Fruit fly (Drosophila melanogaster) whole organism, embryonic: ENCODE data around the gene DopEcR.

Source experiments
- Aef1 ChIP-seq: fragments of 200-800 bp; sonication (Bioruptor generic); IDR thresholded peaks from 3 replicates; pipeline ENCODE4 v1.3.6; 2022; ENCODE audit warnings: missing biosample characterization, missing genetic modification characterization
- Awh ChIP-seq: fragments of 200-800 bp; sonication (Bioruptor generic); IDR thresholded peaks from 2 replicates; pipeline ENCODE4, ENCODE4 v1.3.6; 2022; ENCODE audit warnings: missing biosample characterization, missing genetic modification characterization
- CG10274 ChIP-seq: fragments of 200-800 bp; sonication (Bioruptor generic); optimal IDR thresholded peaks from 3 replicates; lab custom pipeline; 2017; ENCODE audit warnings: missing biosample characterization, mild to moderate bottlenecking, missing genetic modification characterization
- CG11560 ChIP-seq: fragments of 200-800 bp; sonication (Bioruptor generic); IDR thresholded peaks from 3 replicates; pipeline ENCODE4 v1.3.6; 2022; ENCODE audit warnings: missing biosample characterization, missing genetic modification characterization
- CG11695 ChIP-seq: fragments of 200-800 bp; sonication (Bioruptor generic); IDR thresholded peaks from 3 replicates; pipeline ENCODE4 v1.3.6; 2022; ENCODE audit warnings: missing biosample characterization, missing genetic modification characterization
- CG11696 ChIP-seq: fragments of 200-800 bp; sonication (Bioruptor generic); IDR thresholded peaks from 2 replicates; pipeline ENCODE4 v1.3.6; 2022; ENCODE audit warnings: missing biosample characterization, missing genetic modification characterization
- CG12769 ChIP-seq: fragments of 200-800 bp; sonication (Bioruptor generic); optimal IDR thresholded peaks from 2 replicates; lab custom pipeline; 2019; ENCODE audit warnings: missing biosample characterization, mild to moderate bottlenecking, missing genetic modification characterization, moderate library complexity
- CG12942 ChIP-seq: fragments of 200-800 bp; sonication (Bioruptor generic); optimal IDR thresholded peaks from 3 replicates; lab custom pipeline; 2016; ENCODE audit warnings: missing biosample characterization, missing genetic modification characterization
- CG13296 ChIP-seq: fragments of 200-800 bp; sonication (Bioruptor generic); optimal IDR thresholded peaks from 3 replicates; lab custom pipeline; 2018; ENCODE audit warnings: missing biosample characterization, mild to moderate bottlenecking, missing genetic modification characterization
- CG15011 ChIP-seq: fragments of 200-800 bp; sonication (Bioruptor generic); optimal IDR thresholded peaks from 3 replicates; lab custom pipeline; 2018; ENCODE audit warnings: missing biosample characterization, mild to moderate bottlenecking, missing genetic modification characterization
- CG1602 ChIP-seq: fragments of 200-800 bp; sonication (Bioruptor generic); optimal IDR thresholded peaks from 3 replicates; lab custom pipeline; 2016; ENCODE audit warnings: missing biosample characterization, missing genetic modification characterization
- CG17186 ChIP-seq: fragments of 200-800 bp; sonication (Bioruptor generic); optimal IDR thresholded peaks from 3 replicates; lab custom pipeline; 2017; ENCODE audit warnings: missing biosample characterization, missing genetic modification reagents, missing genetic modification characterization
- CG17361 ChIP-seq: fragments of 200-800 bp; sonication (Bioruptor generic); IDR thresholded peaks from 3 replicates; pipeline ENCODE4 v1.3.6; 2022; ENCODE audit warnings: missing biosample characterization, missing genetic modification characterization
- CG17612 ChIP-seq: fragments of 200-800 bp; sonication (Bioruptor generic); IDR thresholded peaks from 2 replicates; pipeline ENCODE4 v1.3.6; 2022; ENCODE audit warnings: missing biosample characterization, missing genetic modification characterization
- CG18262 ChIP-seq: fragments of 200-800 bp; optimal IDR thresholded peaks from 3 replicates; lab custom pipeline; 2019; ENCODE audit warnings: missing biosample characterization, mild to moderate bottlenecking, missing genetic modification characterization, moderate library complexity
- CG3065 ChIP-seq: fragments of 200-800 bp; sonication (Bioruptor generic); optimal IDR thresholded peaks from 2 replicates; lab custom pipeline; 2016; ENCODE audit warnings: missing biosample characterization, missing genetic modification characterization
- CG4328 ChIP-seq: fragments of 200-800 bp; sonication (Bioruptor generic); optimal IDR thresholded peaks from 3 replicates; lab custom pipeline; 2017; ENCODE audit warnings: missing biosample characterization, missing genetic modification reagents, missing genetic modification characterization
- CG4360 ChIP-seq: fragments of 200-800 bp; sonication (Bioruptor generic); IDR thresholded peaks from 2 replicates; pipeline ENCODE4 v1.3.6; 2022; ENCODE audit warnings: missing biosample characterization, missing genetic modification characterization
- CG4424 ChIP-seq: fragments of 200-800 bp; sonication (Bioruptor generic); optimal IDR thresholded peaks from 3 replicates; lab custom pipeline; 2016; ENCODE audit warnings: missing biosample characterization, missing genetic modification characterization
- CG6175 ChIP-seq: fragments of 200-800 bp; sonication (Bioruptor generic); IDR thresholded peaks from 3 replicates; pipeline ENCODE4 v1.3.6; 2022; ENCODE audit warnings: missing biosample characterization, missing genetic modification characterization
- CG7372 ChIP-seq: fragments of 200-800 bp; sonication (Bioruptor generic); IDR thresholded peaks from 2 replicates; pipeline ENCODE4 v1.3.6; 2022; ENCODE audit warnings: missing biosample characterization, missing genetic modification characterization
- CG7556 ChIP-seq: fragments of 200-800 bp; sonication (Bioruptor generic); optimal IDR thresholded peaks from 2 replicates; lab custom pipeline; 2017; ENCODE audit warnings: missing biosample characterization, mild to moderate bottlenecking, missing genetic modification characterization
- CG8089 ChIP-seq: fragments of 200-800 bp; sonication (Bioruptor generic); optimal IDR thresholded peaks from 3 replicates; lab custom pipeline; 2016; ENCODE audit warnings: missing biosample characterization, missing genetic modification characterization
- CG9437 ChIP-seq: fragments of 200-800 bp; sonication (Bioruptor generic); optimal IDR thresholded peaks from 2 replicates; lab custom pipeline; 2018; ENCODE audit warnings: missing biosample characterization, mild to moderate bottlenecking, missing genetic modification characterization
- CoRest ChIP-seq: fragments of 200-800 bp; sonication (Bioruptor generic); optimal IDR thresholded peaks from 3 replicates; lab custom pipeline; 2018; ENCODE audit warnings: missing biosample characterization, mild to moderate bottlenecking, missing genetic modification characterization, moderate library complexity
- D19A ChIP-seq: fragments of 200-800 bp; optimal IDR thresholded peaks from 3 replicates; lab custom pipeline; 2019; ENCODE audit warnings: missing biosample characterization, mild to moderate bottlenecking, missing genetic modification characterization, moderate library complexity
- Dbx ChIP-seq: fragments of 200-800 bp; sonication (Bioruptor generic); IDR thresholded peaks from 3 replicates; pipeline ENCODE4 v1.3.6; 2022; ENCODE audit warnings: missing biosample characterization, missing genetic modification characterization
- Drgx ChIP-seq: fragments of 200-800 bp; sonication (Bioruptor generic); IDR thresholded peaks from 2 replicates; pipeline ENCODE4 v1.3.6; 2022; ENCODE audit warnings: missing biosample characterization, missing genetic modification characterization
- Elba2 ChIP-seq: fragments of 200-800 bp; sonication (Bioruptor generic); optimal IDR thresholded peaks from 3 replicates; lab custom pipeline; 2016; ENCODE audit warnings: missing biosample characterization, missing genetic modification characterization
- Fer1 ChIP-seq: fragments of 200-800 bp; sonication (Bioruptor generic); optimal IDR thresholded peaks from 2 replicates; lab custom pipeline; 2017; ENCODE audit warnings: missing biosample characterization, mild to moderate bottlenecking, missing genetic modification characterization
- Hmr ChIP-seq: fragments of 200-800 bp; sonication (Bioruptor generic); optimal IDR thresholded peaks from 3 replicates; lab custom pipeline; 2017; ENCODE audit warnings: mild to moderate bottlenecking, missing biosample characterization, missing genetic modification reagents, missing genetic modification characterization
- PHDP ChIP-seq: fragments of 200-800 bp; sonication (Bioruptor generic); optimal IDR thresholded peaks from 3 replicates; lab custom pipeline; 2018; ENCODE audit warnings: missing biosample characterization, mild to moderate bottlenecking, missing genetic modification characterization, moderate library complexity
- Poxn ChIP-seq: fragments of 200-800 bp; sonication (Bioruptor generic); IDR thresholded peaks from 2 replicates; pipeline ENCODE4 v1.3.6; 2022; ENCODE audit warnings: missing biosample characterization, missing genetic modification characterization
- Sox102F ChIP-seq: fragments of 200-800 bp; sonication (Bioruptor generic); optimal IDR thresholded peaks from 2 replicates; lab custom pipeline; 2018; ENCODE audit warnings: missing biosample characterization, mild to moderate bottlenecking, missing genetic modification characterization, moderate library complexity
- Ssrp ChIP-seq: fragments of 200-800 bp; sonication (Bioruptor generic); optimal IDR thresholded peaks from 2 replicates; lab custom pipeline; 2018; ENCODE audit warnings: missing biosample characterization, mild to moderate bottlenecking, missing genetic modification characterization, moderate library complexity
- Usf ChIP-seq: fragments of 200-800 bp; sonication (Bioruptor generic); optimal IDR thresholded peaks from 2 replicates; lab custom pipeline; 2017; ENCODE audit warnings: missing genotype, missing biosample characterization, missing genetic modification characterization
- az2 ChIP-seq: fragments of 200-800 bp; sonication (Bioruptor generic); optimal IDR thresholded peaks from 3 replicates; lab custom pipeline; 2016; ENCODE audit warnings: missing biosample characterization, missing genetic modification characterization
- caup ChIP-seq: fragments of 200-800 bp; sonication (Bioruptor generic); optimal IDR thresholded peaks from 3 replicates; lab custom pipeline; 2017; ENCODE audit warnings: missing biosample characterization, mild to moderate bottlenecking, missing genetic modification characterization, moderate library complexity; ENCODE audit not compliant: severe bottlenecking
- crc ChIP-seq: fragments of 200-800 bp; sonication (Bioruptor generic); optimal IDR thresholded peaks from 2 replicates; lab custom pipeline; 2016; ENCODE audit warnings: missing biosample characterization, missing genetic modification characterization
- crol ChIP-seq: fragments of 200-800 bp; sonication (Bioruptor generic); IDR thresholded peaks from 2 replicates; pipeline ENCODE4 v1.3.6; 2022; ENCODE audit warnings: missing biosample characterization, missing genetic modification characterization
- grau ChIP-seq: fragments of 200-800 bp; optimal IDR thresholded peaks from 3 replicates; lab custom pipeline; 2019; ENCODE audit warnings: missing biosample characterization, mild to moderate bottlenecking, missing genetic modification characterization, moderate library complexity
- gt ChIP-seq: fragments of 200-800 bp; sonication (Bioruptor generic); IDR thresholded peaks from 2 replicates; pipeline ENCODE4 v1.3.6; 2022; ENCODE audit warnings: missing biosample characterization, missing genetic modification characterization
- lilli ChIP-seq: fragments of 200-800 bp; sonication (Bioruptor generic); optimal IDR thresholded peaks from 3 replicates; lab custom pipeline; 2016; ENCODE audit warnings: missing biosample characterization, missing genetic modification characterization
- nmo ChIP-seq: fragments of 200-800 bp; sonication (Bioruptor generic); optimal IDR thresholded peaks from 2 replicates; lab custom pipeline; 2018; ENCODE audit warnings: missing biosample characterization, mild to moderate bottlenecking, missing genetic modification characterization, moderate library complexity
- prd ChIP-seq, 3 experiments: fragments of >200 bp in 2 of 3; fragments of 200-800 bp in 1 of 3; sonication (Bioruptor generic) in 1 of 3; optimal IDR thresholded peaks in 2 of 3; IDR thresholded peaks in 1 of 3; 2 replicates in 2 of 3; 3 replicates in 1 of 3; pipeline versions ENCODE4 v1.3.6 to Lab custom; 2017 to 2022; ENCODE audit warnings: missing biosample characterization in 1 of 3, missing genetic modification characterization in 1 of 3
- row ChIP-seq: fragments of 200-800 bp; sonication (Bioruptor generic); IDR thresholded peaks from 3 replicates; pipeline ENCODE4 v1.3.6; 2022; ENCODE audit warnings: missing biosample characterization, missing genetic modification characterization
- slou ChIP-seq: fragments of 200-800 bp; sonication (Bioruptor generic); optimal IDR thresholded peaks from 3 replicates; lab custom pipeline; 2016; ENCODE audit warnings: missing biosample characterization, missing genetic modification characterization
- stc ChIP-seq: fragments of 200-800 bp; sonication (Bioruptor generic); IDR thresholded peaks from 2 replicates; pipeline ENCODE4 v1.3.6; 2022; ENCODE audit warnings: missing biosample characterization, missing genetic modification characterization
- tx ChIP-seq: fragments of 200-800 bp; sonication (Bioruptor generic); optimal IDR thresholded peaks from 2 replicates; lab custom pipeline; 2016; ENCODE audit warnings: missing biosample characterization, missing genetic modification characterization
- zen ChIP-seq: fragments of 200-800 bp; sonication (Bioruptor generic); optimal IDR thresholded peaks from 3 replicates; lab custom pipeline; 2018; ENCODE audit warnings: missing biosample characterization, mild to moderate bottlenecking, missing genetic modification characterization, moderate library complexity
- zf30C ChIP-seq: fragments of 200-800 bp; sonication (Bioruptor generic); optimal IDR thresholded peaks from 3 replicates; lab custom pipeline; 2018; ENCODE audit warnings: missing biosample characterization, mild to moderate bottlenecking, missing genetic modification characterization

DopEcR gene

dm6 chr3L:4378895-4379294 lies 1.3 kb downstream of the DopEcR start (continued):
- peak; percentile 47 for TF ChIP-seq Ssrp
- peak; percentile 53 for TF ChIP-seq CG7556 (GFP tag; lab: Kevin White, UChicago)
- TF ChIP-seq stc = peak; percentile 61
- TF ChIP-seq zf30C (GFP tag; lab: Kevin White, UChicago) = peak; percentile 66
- TF ChIP-seq Drgx (GFP tag; lab: Robert Waterston, UW) = no peak
- peak; percentile 69 for TF ChIP-seq caup (GFP tag; lab: Kevin White, UChicago)
- TF ChIP-seq crol (GFP tag; lab: Robert Waterston, UW) = no peak
- no peak for TF ChIP-seq Usf (GFP tag; lab: Kevin White, UChicago)
- TF ChIP-seq Elba2 (GFP tag; lab: Kevin White, UChicago) = no peak
- peak; percentile 16; the same call in 1 of the 2 replicates for TF ChIP-seq CG7372
- no peak for TF ChIP-seq crc (GFP tag; lab: Kevin White, UChicago)
- TF ChIP-seq nmo = peak; percentile 52
- peak; percentile 31 for TF ChIP-seq CG12769
- TF ChIP-seq Poxn (GFP tag; lab: Robert Waterston, UW) = no peak
- peak; percentile 68 for TF ChIP-seq PHDP (tag; lab: Kevin White, UChicago)
- peak; percentile 38 for TF ChIP-seq az2 (GFP tag; lab: Kevin White, UChicago)
- TF ChIP-seq slou (GFP tag; lab: Kevin White, UChicago) = peak; percentile 39
- peak; percentile 71 for TF ChIP-seq grau (tag; lab: Kevin White, UChicago)
- TF ChIP-seq Awh (GFP tag; lab: Robert Waterston, UW) = no peak
- peak; percentile 38; the same call in 2 of the 3 replicates for TF ChIP-seq Aef1 (GFP tag; lab: Robert Waterston, UW)
- TF ChIP-seq CG4424 = peak; percentile 41
- peak; percentile 74 for TF ChIP-seq lilli (GFP tag; lab: Kevin White, UChicago)
- no peak for TF ChIP-seq CG6175 (GFP tag; lab: Robert Waterston, UW)
- no peak for TF ChIP-seq CG8089 (GFP tag; lab: Kevin White, UChicago)
- peak; percentile 61 for TF ChIP-seq CG18262 (tag; lab: Kevin White, UChicago)
- peak; percentile 63; the same call in 2 of the 3 replicates for TF ChIP-seq CG11695 (GFP tag; lab: Robert Waterston, UW)
- peak; percentile 42 for TF ChIP-seq CG4328 (GFP tag; lab: Kevin White, UChicago)
- no peak for TF ChIP-seq CG17186 (GFP tag; lab: Kevin White, UChicago)
- TF ChIP-seq CG1602 = no peak
- peak; percentile 11 for TF ChIP-seq tx
- no peak for TF ChIP-seq CG11696 (GFP tag; lab: Robert Waterston, UW)
- TF ChIP-seq CG9437 = peak; percentile 31
- TF ChIP-seq gt (GFP tag; lab: Robert Waterston, UW) = no peak
- peak; percentile 69 for TF ChIP-seq CoRest
- TF ChIP-seq CG10274 (GFP tag; lab: Kevin White, UChicago) = peak; percentile 4
- TF ChIP-seq zen (tag; lab: Kevin White, UChicago) = peak; percentile 6
- peak; percentile 11 for TF ChIP-seq CG15011 (GFP tag; lab: Kevin White, UChicago)
- TF ChIP-seq Dbx (GFP tag; lab: Robert Waterston, UW) = peak; percentile 77
- peak; percentile 82 for TF ChIP-seq Fer1 (GFP tag; lab: Kevin White, UChicago)
- no peak for TF ChIP-seq prd (optimal IDR thresholded peaks at IDR 0.05; lab: Kevin White, UChicago)
- TF ChIP-seq prd (GFP tag; IDR thresholded peaks at IDR 0.05; lab: Robert Waterston, UW) = peak; percentile 62
- TF ChIP-seq D19A (tag; lab: Kevin White, UChicago) = peak; percentile 6
- TF ChIP-seq CG4360 (GFP tag; lab: Robert Waterston, UW) = no peak
- peak; percentile 58; the same call in 2 of the 3 replicates for TF ChIP-seq CG17361 (GFP tag; lab: Robert Waterston, UW)
- peak; percentile 61 for TF ChIP-seq Sox102F (GFP tag; lab: Kevin White, UChicago)
- peak; percentile 68 for TF ChIP-seq Hmr
- TF ChIP-seq CG13296 (GFP tag; lab: Kevin White, UChicago) = peak; percentile 46
- TF ChIP-seq CG3065 (GFP tag; lab: Kevin White, UChicago) = no peak
- peak; percentile 9 for TF ChIP-seq CG12942
- TF ChIP-seq row (GFP tag; lab: Robert Waterston, UW) = peak; percentile 80
- no peak for TF ChIP-seq CG17612 (GFP tag; lab: Robert Waterston, UW)
- no peak for TF ChIP-seq CG11560 (tag; lab: Robert Waterston, UW)
